Fruit fly (Drosophila melanogaster) whole organism, embryonic: Measurements from ENCODE around the gene Csk.

ENCODE experiments used
- Blimp-1 ChIP-seq: fragments of 200-800 bp; sonication (Bioruptor generic); optimal IDR thresholded peaks from 3 replicates; lab custom pipeline; 2018; ENCODE audit warnings: missing biosample characterization, missing genetic modification characterization, mild to moderate bottlenecking, moderate library complexity, missing genetic modification reagents
- BtbVII ChIP-seq: fragments of 200-800 bp; sonication (Bioruptor generic); optimal IDR thresholded peaks from 3 replicates; lab custom pipeline; 2017; ENCODE audit warnings: missing biosample characterization, mild to moderate bottlenecking, missing genetic modification characterization
- CG1024 ChIP-seq: fragments of 200-800 bp; sonication (Bioruptor generic); IDR thresholded peaks from 2 replicates; pipeline ENCODE4 v1.3.6; 2022; ENCODE audit warnings: missing biosample characterization, missing genetic modification characterization
- CG10274 ChIP-seq: fragments of 200-800 bp; sonication (Bioruptor generic); optimal IDR thresholded peaks from 3 replicates; lab custom pipeline; 2017; ENCODE audit warnings: missing biosample characterization, mild to moderate bottlenecking, missing genetic modification characterization
- CG10366 ChIP-seq: fragments of 200-800 bp; sonication (Bioruptor generic); IDR thresholded peaks from 2 replicates; pipeline ENCODE4 v1.3.6; 2022; ENCODE audit warnings: missing biosample characterization, missing genetic modification characterization
- CG10431 ChIP-seq: fragments of 200-800 bp; sonication (Bioruptor generic); optimal IDR thresholded peaks from 3 replicates; lab custom pipeline; 2018; ENCODE audit warnings: missing biosample characterization, mild to moderate bottlenecking, missing genetic modification characterization
- CG11085 ChIP-seq: fragments of 200-800 bp; sonication (Bioruptor generic); IDR thresholded peaks from 2 replicates; pipeline ENCODE4 v1.3.6; 2022; ENCODE audit warnings: missing biosample characterization, missing genetic modification characterization
- CG12659 ChIP-seq: fragments of 200-800 bp; sonication (Bioruptor generic); optimal IDR thresholded peaks from 3 replicates; lab custom pipeline; 2017; ENCODE audit warnings: mild to moderate bottlenecking, missing biosample characterization, missing genetic modification reagents, missing genetic modification characterization
- CG17328 ChIP-seq: fragments of 200-800 bp; sonication (Bioruptor generic); IDR thresholded peaks from 2 replicates; pipeline ENCODE4 v1.3.6; 2022; ENCODE audit warnings: missing biosample characterization, missing genetic modification characterization
- CG17359 ChIP-seq: fragments of 200-800 bp; sonication (Bioruptor generic); optimal IDR thresholded peaks from 3 replicates; lab custom pipeline; 2018; ENCODE audit warnings: missing biosample characterization, mild to moderate bottlenecking, missing genetic modification characterization, moderate library complexity
- CG17361 ChIP-seq: fragments of 200-800 bp; sonication (Bioruptor generic); IDR thresholded peaks from 3 replicates; pipeline ENCODE4 v1.3.6; 2022; ENCODE audit warnings: missing biosample characterization, missing genetic modification characterization
- CG18599 ChIP-seq: fragments of 200-800 bp; sonication (Bioruptor generic); optimal IDR thresholded peaks from 3 replicates; lab custom pipeline; 2017; ENCODE audit warnings: missing biosample characterization, missing genetic modification characterization, mild to moderate bottlenecking, moderate library complexity, missing genetic modification reagents
- CG18764 ChIP-seq: fragments of 200-800 bp; sonication (Bioruptor generic); optimal IDR thresholded peaks from 3 replicates; lab custom pipeline; 2016; ENCODE audit warnings: missing biosample characterization, missing genetic modification characterization
- CG3995 ChIP-seq: fragments of 200-800 bp; sonication (Bioruptor generic); optimal IDR thresholded peaks from 3 replicates; lab custom pipeline; 2016; ENCODE audit warnings: missing biosample characterization, missing genetic modification characterization
- CG4617 ChIP-seq: fragments of 200-800 bp; sonication (Bioruptor generic); optimal IDR thresholded peaks from 3 replicates; lab custom pipeline; 2016; ENCODE audit warnings: missing biosample characterization, missing genetic modification characterization, borderline replicate concordance
- CG6654 ChIP-seq: fragments of 200-800 bp; sonication (Bioruptor generic); optimal IDR thresholded peaks from 2 replicates; lab custom pipeline; 2017; ENCODE audit warnings: missing biosample characterization, mild to moderate bottlenecking, missing genetic modification characterization
- CG6813 ChIP-seq: fragments of 200-800 bp; sonication (Bioruptor generic); optimal IDR thresholded peaks from 2 replicates; lab custom pipeline; 2017; ENCODE audit warnings: missing biosample characterization, missing genetic modification characterization, mild to moderate bottlenecking, moderate library complexity, missing genetic modification reagents
- CG7271 ChIP-seq: fragments of 200-800 bp; sonication (Bioruptor generic); optimal IDR thresholded peaks from 2 replicates; lab custom pipeline; 2018; ENCODE audit warnings: missing biosample characterization, mild to moderate bottlenecking, missing genetic modification characterization, moderate library complexity
- CG7928 ChIP-seq: fragments of 200-800 bp; sonication (Bioruptor generic); optimal IDR thresholded peaks from 2 replicates; lab custom pipeline; 2017; ENCODE audit warnings: missing biosample characterization, mild to moderate bottlenecking, missing genetic modification characterization
- CG8924 ChIP-seq: fragments of 200-800 bp; optimal IDR thresholded peaks from 3 replicates; lab custom pipeline; 2019; ENCODE audit warnings: missing biosample characterization, mild to moderate bottlenecking, missing genetic modification characterization, moderate library complexity
- CG9609 ChIP-seq: fragments of 200-800 bp; sonication (Bioruptor generic); optimal IDR thresholded peaks from 3 replicates; lab custom pipeline; 2016; ENCODE audit warnings: missing biosample characterization, missing genetic modification characterization
- CHES-1-like ChIP-seq: fragments of 200-800 bp; sonication (Bioruptor generic); optimal IDR thresholded peaks from 2 replicates; lab custom pipeline; 2016; ENCODE audit warnings: missing biosample characterization, missing genetic modification characterization
- D19B ChIP-seq: fragments of 200-800 bp; sonication (Bioruptor generic); optimal IDR thresholded peaks from 2 replicates; lab custom pipeline; 2017; ENCODE audit warnings: missing biosample characterization, mild to moderate bottlenecking, missing genetic modification characterization
- Dek ChIP-seq: fragments of 200-800 bp; sonication (Bioruptor generic); optimal IDR thresholded peaks from 3 replicates; lab custom pipeline; 2019; ENCODE audit warnings: missing biosample characterization, mild to moderate bottlenecking, missing genetic modification characterization, moderate library complexity
- ERR ChIP-seq: fragments of 200-800 bp; sonication (Bioruptor generic); optimal IDR thresholded peaks from 2 replicates; lab custom pipeline; 2016; ENCODE audit warnings: missing biosample characterization, missing genetic modification characterization
- Fer3 ChIP-seq: fragments of 200-800 bp; sonication (Bioruptor generic); optimal IDR thresholded peaks from 2 replicates; lab custom pipeline; 2018; ENCODE audit warnings: missing biosample characterization, mild to moderate bottlenecking, missing genetic modification characterization, moderate library complexity
- Lpt ChIP-seq: fragments of >200 bp; optimal IDR thresholded peaks from 2 replicates; lab custom pipeline; 2018; ENCODE audit warnings: missing biosample characterization, missing genetic modification characterization
- Oli ChIP-seq: fragments of 200-800 bp; sonication (Bioruptor generic); optimal IDR thresholded peaks from 2 replicates; lab custom pipeline; 2018; ENCODE audit warnings: missing biosample characterization, mild to moderate bottlenecking, missing genetic modification characterization, moderate library complexity
- PHDP ChIP-seq: fragments of 200-800 bp; sonication (Bioruptor generic); optimal IDR thresholded peaks from 3 replicates; lab custom pipeline; 2018; ENCODE audit warnings: missing biosample characterization, mild to moderate bottlenecking, missing genetic modification characterization, moderate library complexity
- Ssrp ChIP-seq: fragments of 200-800 bp; sonication (Bioruptor generic); optimal IDR thresholded peaks from 2 replicates; lab custom pipeline; 2018; ENCODE audit warnings: missing biosample characterization, mild to moderate bottlenecking, missing genetic modification characterization, moderate library complexity
- TFAM ChIP-seq: fragments of 200-800 bp; sonication (Bioruptor generic); optimal IDR thresholded peaks from 2 replicates; lab custom pipeline; 2017; ENCODE audit warnings: missing biosample characterization, missing genetic modification characterization, inconsistent platforms
- ab ChIP-seq: fragments of 200-800 bp; sonication (Bioruptor generic); optimal IDR thresholded peaks from 2 replicates; lab custom pipeline; 2016; ENCODE audit warnings: missing biosample characterization, missing genetic modification characterization
- ato ChIP-seq: fragments of 200-800 bp; sonication (Bioruptor generic); IDR thresholded peaks from 2 replicates; pipeline ENCODE4 v1.3.6; 2022; ENCODE audit warnings: missing biosample characterization, missing genetic modification characterization; ENCODE audit not compliant: partially characterized antibody
- az2 ChIP-seq: fragments of 200-800 bp; sonication (Bioruptor generic); optimal IDR thresholded peaks from 3 replicates; lab custom pipeline; 2016; ENCODE audit warnings: missing biosample characterization, missing genetic modification characterization
- da ChIP-seq: fragments of 200-800 bp; sonication (Bioruptor generic); optimal IDR thresholded peaks from 2 replicates; lab custom pipeline; 2016; ENCODE audit warnings: missing biosample characterization, missing genetic modification characterization
- dati ChIP-seq: fragments of 200-800 bp; sonication (Bioruptor generic); IDR thresholded peaks from 2 replicates; pipeline ENCODE4 v1.3.6; 2022; ENCODE audit warnings: missing biosample characterization, missing genetic modification characterization
- dmrt11E ChIP-seq: fragments of 200-800 bp; sonication (Bioruptor generic); optimal IDR thresholded peaks from 3 replicates; lab custom pipeline; 2018; ENCODE audit warnings: missing biosample characterization, mild to moderate bottlenecking, missing genetic modification characterization, moderate library complexity
- dysf ChIP-seq: fragments of 200-800 bp; sonication (Bioruptor generic); IDR thresholded peaks from 3 replicates; pipeline ENCODE4 v1.3.6; 2022; ENCODE audit warnings: missing biosample characterization, missing genetic modification characterization
- fd96Cb ChIP-seq: fragments of 200-800 bp; sonication (Bioruptor generic); optimal IDR thresholded peaks from 2 replicates; lab custom pipeline; 2018; ENCODE audit warnings: missing biosample characterization, mild to moderate bottlenecking, missing genetic modification characterization, moderate library complexity
- gce ChIP-seq: fragments of 200-800 bp; sonication (Bioruptor generic); IDR thresholded peaks from 3 replicates; pipeline ENCODE4 v1.3.6; 2022; ENCODE audit warnings: missing biosample characterization, missing genetic modification characterization
- gcm ChIP-seq: fragments of 200-800 bp; sonication (Bioruptor generic); optimal IDR thresholded peaks from 2 replicates; lab custom pipeline; 2019; ENCODE audit warnings: missing biosample characterization, mild to moderate bottlenecking, missing genetic modification characterization, moderate library complexity
- gro ChIP-seq: fragments of 200-800 bp; sonication (Bioruptor generic); optimal IDR thresholded peaks from 2 replicates; lab custom pipeline; 2016; ENCODE audit warnings: missing biosample characterization, missing genetic modification characterization
- h ChIP-seq: fragments of >200 bp; optimal IDR thresholded peaks from 2 replicates; lab custom pipeline; 2017
- hb ChIP-seq: fragments of 200-800 bp; sonication (Bioruptor generic); IDR thresholded peaks from 3 replicates; pipeline ENCODE4 v1.3.6; 2022; ENCODE audit warnings: missing biosample characterization, missing genetic modification characterization; ENCODE audit not compliant: partially characterized antibody
- jigr1 ChIP-seq: fragments of 200-800 bp; sonication (Bioruptor generic); IDR thresholded peaks from 3 replicates; pipeline ENCODE4 v1.3.6; 2022; ENCODE audit warnings: missing biosample characterization, missing genetic modification characterization
- kay ChIP-seq: fragments of 200-800 bp; sonication (Bioruptor generic); optimal IDR thresholded peaks from 2 replicates; lab custom pipeline; 2016; ENCODE audit warnings: missing biosample characterization, missing genetic modification characterization
- knrl ChIP-seq: fragments of 200-800 bp; sonication (Bioruptor generic); IDR thresholded peaks from 3 replicates; pipeline ENCODE4 v1.3.6; 2022; ENCODE audit warnings: missing biosample characterization, missing genetic modification characterization; ENCODE audit not compliant: partially characterized antibody
- nau ChIP-seq: fragments of 200-800 bp; sonication (Bioruptor generic); optimal IDR thresholded peaks from 3 replicates; lab custom pipeline; 2017; ENCODE audit warnings: missing biosample characterization, mild to moderate bottlenecking, missing genetic modification characterization, missing genetic modification reagents
- nom ChIP-seq: fragments of 200-800 bp; sonication (Bioruptor generic); optimal IDR thresholded peaks from 2 replicates; lab custom pipeline; 2017; ENCODE audit warnings: missing biosample characterization, missing genetic modification characterization, mild to moderate bottlenecking, moderate library complexity, missing genetic modification reagents
- sim ChIP-seq: fragments of 200-800 bp; sonication (Bioruptor generic); IDR thresholded peaks from 2 replicates; pipeline ENCODE4 v1.3.6; 2022; ENCODE audit warnings: missing biosample characterization, missing genetic modification characterization
- yki ChIP-seq: fragments of >200 bp; optimal IDR thresholded peaks from 3 replicates; lab custom pipeline; 2018

Gene Csk

DNA sequence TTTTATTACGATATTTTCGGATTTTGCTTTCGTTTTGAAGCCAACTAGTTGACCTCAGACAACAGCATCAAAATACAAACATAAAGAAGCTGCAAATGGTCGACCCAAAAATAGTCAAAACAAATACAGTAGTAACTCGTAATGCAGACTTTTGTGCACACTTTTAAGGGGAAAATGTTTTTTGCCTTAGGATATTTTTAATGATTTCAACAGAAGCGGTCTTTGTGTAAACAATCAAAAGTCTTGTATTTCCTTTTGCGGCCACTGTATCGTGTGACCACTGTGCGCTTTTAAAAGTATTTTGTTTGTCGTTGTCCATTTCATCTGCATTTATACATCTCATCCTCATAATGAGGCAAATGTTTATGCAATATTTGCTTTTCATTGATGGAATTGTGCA, 1.1 kb downstream of the Csk start (continued):
- TF ChIP-seq CG1024 (GFP tag; lab: Robert Waterston, UW) (peak; percentile 89), h (no peak), BtbVII (GFP tag; lab: Kevin White, UChicago) (peak; percentile 93), dati (GFP tag; lab: Robert Waterston, UW) (peak; percentile 95), CG9609 (GFP tag; lab: Kevin White, UChicago) (peak; percentile 96), fd96Cb (tag; lab: Kevin White, UChicago) (peak; percentile 92), CG3995 (GFP tag; lab: Kevin White, UChicago) (peak; percentile 80), CG8924 (tag; lab: Kevin White, UChicago) (peak; percentile 92), Fer3 (tag; lab: Kevin White, UChicago) (peak; percentile 97), CG6654 (GFP tag; lab: Kevin White, UChicago) (peak; percentile 69), CG7928 (GFP tag; lab: Kevin White, UChicago) (peak; percentile 81), CG11085 (GFP tag; lab: Robert Waterston, UW) (peak; percentile 96), yki (lab: Kevin White, UChicago) (no peak), az2 (GFP tag; lab: Kevin White, UChicago) (peak; percentile 97), gcm (GFP tag; lab: Kevin White, UChicago) (peak; percentile 83), Dek (tag; lab: Kevin White, UChicago) (peak; percentile 97), dmrt11E (tag; lab: Kevin White, UChicago) (peak; percentile 69), CG4617 (peak; percentile 83), ato (no peak), CG17328 (GFP tag; lab: Robert Waterston, UW) (peak; percentile 95), CG18599 (GFP tag; lab: Kevin White, UChicago) (peak; percentile 95), ab (peak; percentile 97), CG10274 (peak; percentile 85), kay (GFP tag; lab: Kevin White, UChicago) (peak; percentile 84), CG10366 (GFP tag; lab: Robert Waterston, UW) (peak; percentile 98), Blimp-1 (peak; percentile 86), CG12659 (GFP tag; lab: Kevin White, UChicago) (peak; percentile 97), CG17359 (tag; lab: Kevin White, UChicago) (peak; percentile 96), knrl (GFP tag; lab: Robert Waterston, UW) (no peak), CG18764 (peak; percentile 92), CG17361 (peak; percentile 94), nom (GFP tag; lab: Kevin White, UChicago) (peak; percentile 8), gro (GFP tag; lab: Kevin White, UChicago) (peak; percentile 99), da (GFP tag; lab: Kevin White, UChicago) (peak; percentile 95), CG7271 (tag; lab: Kevin White, UChicago) (peak; percentile 21), hb (GFP tag; lab: Robert Waterston, UW) (no peak), Lpt (GFP tag; lab: Kevin White, UChicago) (no peak), PHDP (tag; lab: Kevin White, UChicago) (peak; percentile 96), dysf (peak; percentile 98), nau (peak; percentile 88), D19B (GFP tag; lab: Kevin White, UChicago) (peak; percentile 90), CHES-1-like (GFP tag; lab: Kevin White, UChicago) (peak; percentile 98), TFAM (GFP tag; lab: Kevin White, UChicago) (peak; percentile 8), sim (GFP tag; lab: Robert Waterston, UW) (peak; percentile 89), CG10431 (GFP tag; lab: Kevin White, UChicago) (peak; percentile 60), Oli (tag; lab: Kevin White, UChicago) (peak; percentile 95), jigr1 (GFP tag; lab: Robert Waterston, UW) (peak; percentile 85), gce (peak; percentile 91; the same call in 2 of the 3 replicates), ERR (GFP tag; lab: Kevin White, UChicago) (peak; percentile 95), CG6813 (GFP tag; lab: Kevin White, UChicago) (peak; percentile 93), Ssrp (tag; lab: Kevin White, UChicago) (peak; percentile 89)
